Worm (Caenorhabditis elegans) whole organism, mixed stage, embryonic: ENCODE measurements around the gene K08D8.1.

Experiments used
- M03D4.4 ChIP-seq: sonication (generic microtip); optimal IDR thresholded peaks from 2 replicates; lab custom pipeline; 2017; ENCODE audit warnings: mild to moderate bottlenecking, missing genetic modification characterization, missing compliant biosample characterization
- bed-3 ChIP-seq: fragments of 200-800 bp; sonication (Bioruptor generic); optimal IDR thresholded peaks from 3 replicates; lab custom pipeline; 2018; ENCODE audit warnings: mild to moderate bottlenecking, missing genetic modification characterization, moderate library complexity, missing compliant biosample characterization
- blmp-1 ChIP-seq: fragments of 150-350 bp; optimal IDR thresholded peaks from 2 replicates; lab custom pipeline; 2014; ENCODE audit warnings: missing biosample characterization, missing genetic modification characterization
- ceh-39 ChIP-seq: fragments of 150-350 bp; optimal IDR thresholded peaks from 2 replicates; lab custom pipeline; 2014; ENCODE audit warnings: missing biosample characterization, missing genetic modification characterization
- ceh-43 ChIP-seq: fragments of 200-800 bp; sonication (Bioruptor generic); optimal IDR thresholded peaks from 2 replicates; lab custom pipeline; 2018; ENCODE audit warnings: mild to moderate bottlenecking, missing genetic modification characterization, moderate library complexity, missing compliant biosample characterization
- ceh-83 ChIP-seq: fragments of 200-800 bp; sonication (Bioruptor generic); optimal IDR thresholded peaks from 2 replicates; lab custom pipeline; 2018; ENCODE audit warnings: mild to moderate bottlenecking, missing genetic modification characterization, missing compliant biosample characterization
- ces-1 ChIP-seq: fragments of 150-350 bp; optimal IDR thresholded peaks from 2 replicates; lab custom pipeline; 2014; ENCODE audit warnings: missing biosample characterization, missing genetic modification reagents, missing genetic modification characterization
- cnd-1 ChIP-seq: fragments of 200-800 bp; sonication (Bioruptor generic); optimal IDR thresholded peaks from 2 replicates; lab custom pipeline; 2018; ENCODE audit warnings: mild to moderate bottlenecking, missing genetic modification characterization, missing compliant biosample characterization
- drap-1 ChIP-seq: fragments of 200-800 bp; sonication (Bioruptor generic); optimal IDR thresholded peaks from 3 replicates; lab custom pipeline; 2018; ENCODE audit warnings: mild to moderate bottlenecking, missing genetic modification characterization, missing compliant biosample characterization
- elt-1 ChIP-seq: sonication (generic microtip); optimal IDR thresholded peaks from 2 replicates; lab custom pipeline; 2017; ENCODE audit warnings: missing genetic modification characterization, mild to moderate bottlenecking, missing compliant biosample characterization, antibody characterized with exemption, moderate library complexity, borderline replicate concordance; ENCODE audit not compliant: insufficient read depth
- elt-3 ChIP-seq: fragments of 150-350 bp; optimal IDR thresholded peaks from 2 replicates; lab custom pipeline; 2014; ENCODE audit warnings: missing biosample characterization, missing genetic modification characterization
- flh-1 ChIP-seq: fragments of 200-800 bp; sonication (Bioruptor generic); optimal IDR thresholded peaks from 2 replicates; lab custom pipeline; 2018; ENCODE audit warnings: mild to moderate bottlenecking, missing genetic modification characterization, moderate library complexity, missing compliant biosample characterization
- ham-2 ChIP-seq: fragments of 200-800 bp; sonication (Bioruptor generic); optimal IDR thresholded peaks from 2 replicates; lab custom pipeline; 2018; ENCODE audit warnings: mild to moderate bottlenecking, missing genetic modification characterization, missing compliant biosample characterization
- hlh-1 ChIP-seq: fragments of 150-350 bp; optimal IDR thresholded peaks from 2 replicates; lab custom pipeline; 2014; ENCODE audit warnings: missing biosample characterization, missing genetic modification reagents, missing genetic modification characterization
- lin-13 ChIP-seq: fragments of 150-350 bp; optimal IDR thresholded peaks from 2 replicates; lab custom pipeline; 2014; ENCODE audit warnings: missing biosample characterization, missing genetic modification characterization
- lin-32 ChIP-seq: fragments of 200-800 bp; sonication (Bioruptor generic); optimal IDR thresholded peaks from 2 replicates; lab custom pipeline; 2018; ENCODE audit warnings: mild to moderate bottlenecking, missing genetic modification characterization, missing compliant biosample characterization
- lsy-2 ChIP-seq: fragments of 150-350 bp; optimal IDR thresholded peaks from 2 replicates; lab custom pipeline; 2014; ENCODE audit warnings: missing biosample characterization, missing genetic modification characterization
- mab-5 ChIP-seq: fragments of 150-350 bp; optimal IDR thresholded peaks from 2 replicates; lab custom pipeline; 2014; ENCODE audit warnings: missing biosample characterization, missing genetic modification characterization
- mep-1 ChIP-seq: fragments of 150-350 bp; optimal IDR thresholded peaks from 2 replicates; lab custom pipeline; 2017; ENCODE audit warnings: missing biosample characterization, missing genetic modification reagents, missing genetic modification characterization, inconsistent platforms
- mls-2 ChIP-seq: sonication (generic microtip); optimal IDR thresholded peaks from 2 replicates; lab custom pipeline; 2016; ENCODE audit warnings: mild to moderate bottlenecking, missing genetic modification characterization, moderate library complexity, missing compliant biosample characterization
- nhr-12 ChIP-seq: fragments of 150-350 bp; optimal IDR thresholded peaks from 2 replicates; lab custom pipeline; 2014; ENCODE audit warnings: missing biosample characterization, missing genetic modification characterization
- nhr-2 ChIP-seq: fragments of 150-350 bp; optimal IDR thresholded peaks from 2 replicates; lab custom pipeline; 2014; ENCODE audit warnings: missing biosample characterization, missing genetic modification characterization
- nhr-237 ChIP-seq: fragments of 150-350 bp; optimal IDR thresholded peaks from 2 replicates; lab custom pipeline; 2014; ENCODE audit warnings: missing biosample characterization, missing genetic modification characterization
- nhr-28 ChIP-seq: fragments of 150-350 bp; optimal IDR thresholded peaks from 2 replicates; lab custom pipeline; 2014; ENCODE audit warnings: missing biosample characterization, missing genetic modification characterization
- nhr-76 ChIP-seq: sonication (generic microtip); optimal IDR thresholded peaks from 2 replicates; lab custom pipeline; 2017; ENCODE audit warnings: missing biosample characterization, missing genetic modification characterization
- pha-4 ChIP-seq: fragments of 150-350 bp; optimal IDR thresholded peaks from 2 replicates; lab custom pipeline; 2018; ENCODE audit warnings: missing biosample characterization, missing genetic modification reagents, missing genetic modification characterization
- sem-2 ChIP-seq: fragments of 200-800 bp; sonication (Bioruptor generic); optimal IDR thresholded peaks from 2 replicates; lab custom pipeline; 2018; ENCODE audit warnings: mild to moderate bottlenecking, missing genetic modification characterization, missing compliant biosample characterization
- snpc-4 ChIP-seq: fragments of 150-350 bp; optimal IDR thresholded peaks from 2 replicates; lab custom pipeline; 2014; ENCODE audit warnings: missing biosample characterization, missing genetic modification characterization
- sptf-1 ChIP-seq: sonication (generic microtip); optimal IDR thresholded peaks from 2 replicates; lab custom pipeline; 2017; ENCODE audit warnings: mild to moderate bottlenecking, missing genetic modification characterization, moderate library complexity, missing compliant biosample characterization
- tbx-8 ChIP-seq: fragments of 200-800 bp; sonication (Bioruptor generic); optimal IDR thresholded peaks from 2 replicates; lab custom pipeline; 2018; ENCODE audit warnings: mild to moderate bottlenecking, missing genetic modification characterization, moderate library complexity, missing compliant biosample characterization
- unc-120 ChIP-seq: sonication (generic microtip); optimal IDR thresholded peaks from 2 replicates; lab custom pipeline; 2017; ENCODE audit warnings: missing genetic modification characterization, missing compliant biosample characterization; ENCODE audit not compliant: poor library complexity, severe bottlenecking
- unc-39 ChIP-seq: fragments of 150-350 bp; optimal IDR thresholded peaks from 2 replicates; lab custom pipeline; 2014; ENCODE audit warnings: missing biosample characterization, missing genetic modification characterization
- unc-62 ChIP-seq: fragments of 150-350 bp; optimal IDR thresholded peaks from 2 replicates; lab custom pipeline; 2014; ENCODE audit warnings: missing biosample characterization, missing genetic modification reagents, missing genetic modification characterization
- zip-8 ChIP-seq: fragments of 150-350 bp; optimal IDR thresholded peaks from 2 replicates; lab custom pipeline; 2014; ENCODE audit warnings: missing biosample characterization, missing genetic modification characterization

Gene K08D8.1

DNA sequence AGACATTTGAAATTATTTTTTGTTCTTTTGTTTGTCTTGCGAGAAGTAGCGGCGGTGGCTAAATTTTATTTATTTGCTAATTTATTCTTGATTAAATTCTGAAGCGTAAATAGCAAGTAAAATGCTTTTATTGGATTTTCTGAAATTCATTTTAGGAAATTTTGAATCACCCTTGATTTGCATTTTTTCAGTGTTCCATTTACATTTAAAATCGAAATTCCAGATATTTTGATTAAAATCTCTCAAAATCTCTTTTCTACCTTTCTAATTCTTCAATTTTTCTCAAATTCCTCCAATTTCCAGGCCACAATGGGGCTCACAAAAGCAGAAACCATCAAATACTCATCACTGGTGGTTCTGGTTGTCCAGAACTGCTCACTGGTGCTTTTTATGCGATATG is 37.0 kb upstream of the K08D8.1 start, which contains the start of gene nstp-5:
Gene nstp-5, plus strand, starts transcription at position 301 of the 400 bp plus-strand sequence.
- no peak for TF ChIP-seq zip-8 (tag; lab: Kevin White, UChicago)
- no peak for TF ChIP-seq bed-3 (GFP tag; lab: Kevin White, UChicago)
- no peak for TF ChIP-seq nhr-2 (tag; lab: Kevin White, UChicago)
- TF ChIP-seq cnd-1: no peak
- no peak for TF ChIP-seq sem-2
- TF ChIP-seq ceh-43 (GFP tag; lab: Kevin White, UChicago): no peak

DNA sequence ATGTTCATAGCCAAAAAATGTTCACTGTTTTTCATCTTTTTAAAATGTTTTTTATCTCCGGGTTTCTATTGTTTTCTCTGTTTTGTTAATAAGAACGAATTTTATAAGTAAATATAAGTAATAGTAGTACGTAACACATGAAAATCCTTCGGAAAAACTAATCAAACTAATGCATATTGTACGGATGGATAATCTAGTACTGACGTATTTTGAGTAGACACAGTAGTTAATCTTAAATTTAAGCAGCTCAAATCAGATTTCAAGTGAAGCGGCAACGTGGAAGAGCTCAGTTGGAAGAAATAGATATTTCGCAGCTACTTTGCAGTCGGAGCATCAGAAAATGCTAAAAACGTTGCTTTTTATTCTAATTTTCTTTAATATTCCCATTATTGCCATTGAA is 32.5 kb upstream of the K08D8.1 start, which contains the start of gene gcy-18:
Gene gcy-18, plus strand, starts transcription at position 301 of the 400 bp plus-strand sequence.
- TF ChIP-seq lin-32: no peak
- no peak for TF ChIP-seq tbx-8 (GFP tag; lab: Kevin White, UChicago)
- no peak for TF ChIP-seq ceh-43 (GFP tag; lab: Kevin White, UChicago)
- no peak for TF ChIP-seq hlh-1 (tag; lab: Kevin White, UChicago)
- TF ChIP-seq zip-8 (tag; lab: Kevin White, UChicago): no peak
- no peak for TF ChIP-seq nhr-76
- no peak for TF ChIP-seq elt-3 (tag; lab: Kevin White, UChicago)
- TF ChIP-seq nhr-237: no peak
- TF ChIP-seq mep-1: no peak
- TF ChIP-seq, all 35 proteins: peak for 0

DNA sequence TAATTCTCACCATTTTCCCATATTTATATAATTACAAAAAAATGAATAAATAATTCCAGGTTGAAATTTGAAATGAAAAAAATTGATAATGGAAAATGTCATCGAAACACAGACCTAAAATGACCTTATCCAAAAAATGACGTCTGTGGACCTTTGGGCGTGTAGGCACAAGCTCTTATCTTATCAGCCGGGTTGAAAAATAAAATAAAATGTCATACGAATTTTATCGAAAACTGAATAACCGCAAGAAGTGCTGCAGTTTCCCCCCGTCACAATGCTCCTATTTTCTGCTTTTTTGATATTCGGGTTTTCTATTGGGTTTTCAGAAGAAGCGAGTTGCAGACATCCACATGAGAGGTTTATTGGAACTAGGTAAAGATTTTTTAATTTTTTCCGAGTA is 26.4 kb upstream of the K08D8.1 start, which contains the start of gene clec-186:
Gene clec-186, plus strand, starts transcription at position 226 of the 400 bp plus-strand sequence.
- TF ChIP-seq nhr-12 (tag; lab: Kevin White, UChicago) (no peak), tbx-8 (GFP tag; lab: Kevin White, UChicago) (no peak), mab-5 (tag; lab: Kevin White, UChicago) (no peak), ceh-39 (no peak), elt-3 (tag; lab: Kevin White, UChicago) (no peak), M03D4.4 (no peak), nhr-76 (no peak), pha-4 (no peak), bed-3 (GFP tag; lab: Kevin White, UChicago) (no peak), ceh-43 (GFP tag; lab: Kevin White, UChicago) (no peak), sem-2 (no peak), lsy-2 (tag; lab: Kevin White, UChicago) (no peak), drap-1 (GFP tag; lab: Kevin White, UChicago) (no peak), unc-39 (tag; lab: Kevin White, UChicago) (no peak), snpc-4 (no peak), ham-2 (GFP tag; lab: Kevin White, UChicago) (no peak)
- TF ChIP-seq, all 35 proteins: peak for 0

DNA sequence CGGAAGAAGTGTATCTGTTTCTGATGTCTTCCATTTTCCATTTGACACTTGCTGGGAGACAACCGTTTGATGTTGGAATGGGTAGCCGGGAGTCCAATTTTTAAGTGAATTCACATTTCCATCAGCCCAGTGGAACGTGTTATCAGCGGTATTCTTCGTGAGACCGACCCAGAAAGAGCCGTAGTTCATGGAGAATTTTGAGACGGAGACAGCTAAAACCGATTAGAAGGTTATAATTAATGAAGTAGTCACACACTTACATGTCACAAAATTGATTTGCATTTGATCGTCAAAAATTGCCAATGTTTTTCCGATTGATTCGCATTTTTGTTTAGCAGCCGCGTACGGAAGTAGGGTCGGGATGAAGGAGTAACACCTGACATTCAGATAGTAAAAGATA is 22.9 kb upstream of the K08D8.1 start:
- TF ChIP-seq nhr-12 (tag; lab: Kevin White, UChicago): no peak
- TF ChIP-seq cnd-1: no peak
- TF ChIP-seq blmp-1 (tag; lab: Kevin White, UChicago): no peak
- TF ChIP-seq mab-5 (tag; lab: Kevin White, UChicago): no peak
- no peak for TF ChIP-seq elt-3 (tag; lab: Kevin White, UChicago)
- TF ChIP-seq lin-32: no peak
- TF ChIP-seq drap-1 (GFP tag; lab: Kevin White, UChicago): no peak
- no peak for TF ChIP-seq unc-39 (tag; lab: Kevin White, UChicago)
- TF ChIP-seq ceh-83 (GFP tag; lab: Kevin White, UChicago): no peak
- no peak for TF ChIP-seq sem-2
- TF ChIP-seq elt-1 (tag; lab: Kevin White, UChicago): no peak
- TF ChIP-seq hlh-1 (tag; lab: Kevin White, UChicago): no peak
- no peak for TF ChIP-seq ham-2 (GFP tag; lab: Kevin White, UChicago)
- no peak for TF ChIP-seq tbx-8 (GFP tag; lab: Kevin White, UChicago)
- TF ChIP-seq, all 35 proteins: peak for 0

DNA sequence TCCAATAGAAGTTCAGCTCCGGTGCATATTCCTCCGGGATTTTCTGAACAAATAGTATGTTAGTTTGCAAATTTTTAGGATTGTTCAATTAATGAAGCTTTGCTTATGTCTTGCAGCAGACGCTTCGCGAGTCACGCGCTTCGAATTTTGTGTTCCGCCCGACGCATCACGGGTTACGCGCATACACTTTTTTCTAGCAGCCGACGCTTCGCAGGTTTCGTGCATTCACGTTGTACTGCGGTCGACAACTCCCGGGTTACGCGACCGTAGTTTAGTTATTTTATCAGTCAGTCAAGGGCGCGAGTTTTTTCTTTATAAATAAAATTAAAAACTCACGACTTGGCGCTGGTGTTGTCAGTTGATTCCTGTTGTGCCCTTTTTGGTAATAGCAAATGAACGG is 22.5 kb upstream of the K08D8.1 start:
- TF ChIP-seq ham-2 (GFP tag; lab: Kevin White, UChicago) (no peak), lin-13 (tag; lab: Kevin White, UChicago) (no peak), mab-5 (tag; lab: Kevin White, UChicago) (no peak), ces-1 (GFP tag; lab: Kevin White, UChicago) (no peak), unc-120 (tag; lab: Kevin White, UChicago) (no peak), flh-1 (GFP tag; lab: Kevin White, UChicago) (no peak), elt-3 (tag; lab: Kevin White, UChicago) (no peak), sptf-1 (tag; lab: Kevin White, UChicago) (no peak), unc-62 (GFP tag; lab: Kevin White, UChicago) (no peak), mls-2 (tag; lab: Kevin White, UChicago) (no peak), bed-3 (GFP tag; lab: Kevin White, UChicago) (no peak), nhr-2 (tag; lab: Kevin White, UChicago) (no peak), zip-8 (tag; lab: Kevin White, UChicago) (no peak), nhr-12 (tag; lab: Kevin White, UChicago) (no peak), tbx-8 (GFP tag; lab: Kevin White, UChicago) (no peak), ceh-83 (GFP tag; lab: Kevin White, UChicago) (no peak), drap-1 (GFP tag; lab: Kevin White, UChicago) (no peak), sem-2 (no peak), nhr-28 (no peak), cnd-1 (no peak)
- TF ChIP-seq, all 35 proteins: peak for 0
